Fruit fly (Drosophila melanogaster) whole organism, embryonic: ENCODE measurements around the gene heix.

Experiments
- B-H1 ChIP-seq: fragments of 200-800 bp; sonication (Bioruptor generic); IDR thresholded peaks from 3 replicates; pipeline ENCODE4 v1.3.6; 2022; ENCODE audit warnings: missing biosample characterization, missing genetic modification characterization
- Blimp-1 ChIP-seq: fragments of 200-800 bp; sonication (Bioruptor generic); optimal IDR thresholded peaks from 3 replicates; lab custom pipeline; 2018; ENCODE audit warnings: missing biosample characterization, missing genetic modification characterization, mild to moderate bottlenecking, moderate library complexity, missing genetic modification reagents
- CG12071 ChIP-seq: fragments of 200-800 bp; sonication (Bioruptor generic); optimal IDR thresholded peaks from 3 replicates; lab custom pipeline; 2018; ENCODE audit warnings: missing biosample characterization, mild to moderate bottlenecking, missing genetic modification characterization
- CG12299 ChIP-seq: fragments of 200-800 bp; sonication (Bioruptor generic); optimal IDR thresholded peaks from 2 replicates; lab custom pipeline; 2018; ENCODE audit warnings: missing biosample characterization, mild to moderate bottlenecking, missing genetic modification characterization
- CG1602 ChIP-seq: fragments of 200-800 bp; sonication (Bioruptor generic); optimal IDR thresholded peaks from 3 replicates; lab custom pipeline; 2016; ENCODE audit warnings: missing biosample characterization, missing genetic modification characterization
- CG16863 ChIP-seq: fragments of 200-800 bp; sonication (Bioruptor generic); optimal IDR thresholded peaks from 3 replicates; lab custom pipeline; 2016; ENCODE audit warnings: missing biosample characterization, missing genetic modification characterization
- CG17328 ChIP-seq: fragments of 200-800 bp; sonication (Bioruptor generic); IDR thresholded peaks from 2 replicates; pipeline ENCODE4 v1.3.6; 2022; ENCODE audit warnings: missing biosample characterization, missing genetic modification characterization
- CG17385 ChIP-seq: fragments of 200-800 bp; sonication (Bioruptor generic); optimal IDR thresholded peaks from 3 replicates; lab custom pipeline; 2018; ENCODE audit warnings: missing biosample characterization, mild to moderate bottlenecking, missing genetic modification characterization
- CG18476 ChIP-seq: fragments of 200-800 bp; sonication (Bioruptor generic); optimal IDR thresholded peaks from 2 replicates; lab custom pipeline; 2016; ENCODE audit warnings: missing biosample characterization, mild to moderate bottlenecking, missing genetic modification characterization
- CG2712 ChIP-seq: fragments of 200-800 bp; optimal IDR thresholded peaks from 3 replicates; lab custom pipeline; 2019; ENCODE audit warnings: missing biosample characterization, mild to moderate bottlenecking, missing genetic modification characterization, moderate library complexity
- CG32767 ChIP-seq: fragments of 200-800 bp; sonication (Bioruptor generic); IDR thresholded peaks from 2 replicates; pipeline ENCODE4 v1.3.6; 2022; ENCODE audit warnings: missing biosample characterization, missing genetic modification characterization
- CG3847 ChIP-seq: fragments of 200-800 bp; sonication (Bioruptor generic); IDR thresholded peaks from 2 replicates; pipeline ENCODE4 v1.3.6; 2022; ENCODE audit warnings: missing biosample characterization, missing genetic modification characterization
- CG42726 ChIP-seq: fragments of 200-800 bp; sonication (Bioruptor generic); IDR thresholded peaks from 2 replicates; pipeline ENCODE4 v1.3.6; 2022; ENCODE audit warnings: missing biosample characterization, missing genetic modification characterization; ENCODE audit not compliant: partially characterized antibody
- CG5953 ChIP-seq: fragments of 200-800 bp; sonication (Bioruptor generic); IDR thresholded peaks from 2 replicates; pipeline ENCODE4 v1.3.6; 2022; ENCODE audit warnings: missing biosample characterization, missing genetic modification characterization
- CG6175 ChIP-seq: fragments of 200-800 bp; sonication (Bioruptor generic); IDR thresholded peaks from 3 replicates; pipeline ENCODE4 v1.3.6; 2022; ENCODE audit warnings: missing biosample characterization, missing genetic modification characterization
- CG6654 ChIP-seq: fragments of 200-800 bp; sonication (Bioruptor generic); optimal IDR thresholded peaks from 2 replicates; lab custom pipeline; 2017; ENCODE audit warnings: missing biosample characterization, mild to moderate bottlenecking, missing genetic modification characterization
- CG7556 ChIP-seq: fragments of 200-800 bp; sonication (Bioruptor generic); optimal IDR thresholded peaks from 2 replicates; lab custom pipeline; 2017; ENCODE audit warnings: missing biosample characterization, mild to moderate bottlenecking, missing genetic modification characterization
- CG7786 ChIP-seq: fragments of 200-800 bp; sonication (Bioruptor generic); optimal IDR thresholded peaks from 2 replicates; lab custom pipeline; 2016; ENCODE audit warnings: missing biosample characterization, missing genetic modification characterization
- CG7963 ChIP-seq: fragments of 200-800 bp; sonication (Bioruptor generic); IDR thresholded peaks from 3 replicates; pipeline ENCODE4 v1.3.6; 2022; ENCODE audit warnings: missing biosample characterization, missing genetic modification characterization; ENCODE audit not compliant: partially characterized antibody
- D ChIP-seq, 2 experiments: fragments of 200-800 bp in 1 of 2; fragments of >200 bp in 1 of 2; sonication (Bioruptor generic) in 1 of 2; optimal IDR thresholded peaks; 2 replicates in 1 of 2; 3 replicates in 1 of 2; lab custom pipeline; 2017; ENCODE audit warnings: mild to moderate bottlenecking in 1 of 2, missing biosample characterization in 1 of 2, missing genetic modification characterization in 1 of 2, missing genetic modification reagents in 1 of 2
- Dek ChIP-seq: fragments of 200-800 bp; sonication (Bioruptor generic); optimal IDR thresholded peaks from 3 replicates; lab custom pipeline; 2019; ENCODE audit warnings: missing biosample characterization, mild to moderate bottlenecking, missing genetic modification characterization, moderate library complexity
- Fer2 ChIP-seq: fragments of 200-800 bp; sonication (Bioruptor generic); optimal IDR thresholded peaks from 2 replicates; lab custom pipeline; 2018; ENCODE audit warnings: missing biosample characterization, mild to moderate bottlenecking, missing genetic modification characterization, moderate library complexity
- Lpt ChIP-seq: fragments of >200 bp; optimal IDR thresholded peaks from 2 replicates; lab custom pipeline; 2018; ENCODE audit warnings: missing biosample characterization, missing genetic modification characterization
- Med ChIP-seq: fragments of 200-800 bp; sonication (Bioruptor generic); peaks from one replicate; lab custom pipeline; 2016; ENCODE audit warnings: missing biosample characterization, missing genetic modification characterization, mild to moderate bottlenecking, inconsistent platforms, moderate library complexity
- NC2β ChIP-seq: fragments of 200-800 bp; sonication (Bioruptor generic); optimal IDR thresholded peaks from 2 replicates; lab custom pipeline; 2016; ENCODE audit warnings: missing biosample characterization, missing genetic modification characterization
- Neu2 ChIP-seq: fragments of 200-800 bp; sonication (Bioruptor generic); optimal IDR thresholded peaks from 3 replicates; lab custom pipeline; 2016; ENCODE audit warnings: missing biosample characterization, missing genetic modification characterization, borderline replicate concordance
- Sox100B ChIP-seq: fragments of 200-800 bp; sonication (Bioruptor generic); optimal IDR thresholded peaks from 3 replicates; lab custom pipeline; 2018; ENCODE audit warnings: missing biosample characterization, mild to moderate bottlenecking, missing genetic modification characterization
- Spps ChIP-seq: fragments of 200-800 bp; sonication (Bioruptor generic); optimal IDR thresholded peaks from 2 replicates; lab custom pipeline; 2018; ENCODE audit warnings: missing biosample characterization, mild to moderate bottlenecking, missing genetic modification characterization
- ac ChIP-seq: fragments of 200-800 bp; sonication (Bioruptor generic); optimal IDR thresholded peaks from 3 replicates; lab custom pipeline; 2017; ENCODE audit warnings: missing biosample characterization, mild to moderate bottlenecking, missing genetic modification characterization
- cg ChIP-seq: fragments of 200-800 bp; sonication (Bioruptor generic); optimal IDR thresholded peaks from 3 replicates; lab custom pipeline; 2019; ENCODE audit warnings: missing biosample characterization, mild to moderate bottlenecking, missing genetic modification characterization, moderate library complexity
- crc ChIP-seq: fragments of 200-800 bp; sonication (Bioruptor generic); optimal IDR thresholded peaks from 2 replicates; lab custom pipeline; 2016; ENCODE audit warnings: missing biosample characterization, missing genetic modification characterization
- fd3F ChIP-seq: fragments of 200-800 bp; sonication (Bioruptor generic); optimal IDR thresholded peaks from 2 replicates; lab custom pipeline; 2018; ENCODE audit warnings: missing biosample characterization, mild to moderate bottlenecking, missing genetic modification characterization, moderate library complexity
- grn ChIP-seq: fragments of 200-800 bp; sonication (Bioruptor generic); optimal IDR thresholded peaks from 3 replicates; lab custom pipeline; 2017; ENCODE audit warnings: missing biosample characterization, missing genetic modification characterization
- gsb ChIP-seq: fragments of 200-800 bp; sonication (Bioruptor generic); IDR thresholded peaks from 2 replicates; pipeline ENCODE4 v1.3.6; 2022; ENCODE audit warnings: missing biosample characterization, missing genetic modification characterization
- jumu ChIP-seq: fragments of 200-800 bp; sonication (Bioruptor generic); optimal IDR thresholded peaks from 3 replicates; lab custom pipeline; 2016; ENCODE audit warnings: missing biosample characterization, missing genetic modification characterization
- maf-S ChIP-seq: fragments of 200-800 bp; sonication (Bioruptor generic); optimal IDR thresholded peaks from 2 replicates; lab custom pipeline; 2016; ENCODE audit warnings: missing biosample characterization, missing genetic modification characterization
- pan ChIP-seq, 4 experiments: fragments of >200 bp in 3 of 4; fragments of 200-800 bp in 1 of 4; sonication (Bioruptor generic) in 1 of 4; optimal IDR thresholded peaks in 3 of 4; IDR thresholded peaks in 1 of 4; 2 replicates each; pipeline versions ENCODE4 v1.3.6 to Lab custom; 2017 to 2022; ENCODE audit warnings: missing biosample characterization in 2 of 4, missing genetic modification characterization in 2 of 4, mixed read lengths in 1 of 4
- peb ChIP-seq: fragments of 200-800 bp; sonication (Bioruptor generic); IDR thresholded peaks from 2 replicates; pipeline ENCODE4 v1.3.6; 2022; ENCODE audit warnings: missing biosample characterization, missing genetic modification characterization
- pum ChIP-seq: fragments of 200-800 bp; sonication (Bioruptor generic); optimal IDR thresholded peaks from 2 replicates; lab custom pipeline; 2016; ENCODE audit warnings: missing biosample characterization, missing genetic modification characterization
- sc ChIP-seq, 3 experiments: fragments of >200 bp in 2 of 3; fragments of 200-800 bp in 1 of 3; sonication (Bioruptor generic) in 1 of 3; optimal IDR thresholded peaks; 2 replicates in 2 of 3; 3 replicates in 1 of 3; lab custom pipeline; 2017; ENCODE audit warnings: mild to moderate bottlenecking in 1 of 3, missing biosample characterization in 1 of 3, missing genetic modification characterization in 1 of 3, missing genetic modification reagents in 1 of 3
- schlank ChIP-seq: fragments of 200-800 bp; sonication (Bioruptor generic); optimal IDR thresholded peaks from 2 replicates; lab custom pipeline; 2018; ENCODE audit warnings: missing biosample characterization, mild to moderate bottlenecking, missing genetic modification characterization
- scrt ChIP-seq: fragments of 200-800 bp; sonication (Bioruptor generic); optimal IDR thresholded peaks from 2 replicates; lab custom pipeline; 2018; ENCODE audit warnings: missing biosample characterization, mild to moderate bottlenecking, missing genetic modification characterization, moderate library complexity
- sens-2 ChIP-seq: fragments of 200-800 bp; sonication (Bioruptor generic); IDR thresholded peaks from 2 replicates; pipeline ENCODE4 v1.3.6; 2022; ENCODE audit warnings: missing biosample characterization, missing genetic modification characterization
- sr ChIP-seq: fragments of 200-800 bp; sonication (Bioruptor generic); IDR thresholded peaks from 3 replicates; pipeline ENCODE4 v1.3.6; 2022; ENCODE audit warnings: missing biosample characterization, missing genetic modification characterization
- tna ChIP-seq: fragments of 200-800 bp; sonication (Bioruptor generic); IDR thresholded peaks from 2 replicates; pipeline ENCODE4 v1.3.6; 2022; ENCODE audit warnings: missing biosample characterization, missing genetic modification characterization; ENCODE audit not compliant: partially characterized antibody
- toy ChIP-seq: fragments of 200-800 bp; sonication (Bioruptor generic); IDR thresholded peaks from 2 replicates; pipeline ENCODE4 v1.3.6; 2022; ENCODE audit warnings: missing biosample characterization, missing genetic modification characterization
- unpg ChIP-seq: fragments of 200-800 bp; sonication (Bioruptor generic); optimal IDR thresholded peaks from 3 replicates; lab custom pipeline; 2018; ENCODE audit warnings: missing biosample characterization, mild to moderate bottlenecking, missing genetic modification characterization, moderate library complexity
- zen ChIP-seq: fragments of 200-800 bp; sonication (Bioruptor generic); optimal IDR thresholded peaks from 3 replicates; lab custom pipeline; 2018; ENCODE audit warnings: missing biosample characterization, mild to moderate bottlenecking, missing genetic modification characterization, moderate library complexity

heix gene

dm6 chr2L:16270667-16271485 lies 28.8 kb downstream of the heix start (continued):
- no peak for TF ChIP-seq cg
- no peak for TF ChIP-seq NC2β
- TF ChIP-seq D (optimal IDR thresholded peaks at IDR 0.05; lab: Kevin White, UChicago): no peak
- no peak for TF ChIP-seq D (GFP tag; optimal IDR thresholded peaks at IDR 0.05; lab: Kevin White, UChicago)
- TF ChIP-seq sens-2 (GFP tag; lab: Robert Waterston, UW): no peak
- no peak for TF ChIP-seq toy (GFP tag; lab: Robert Waterston, UW)
- TF ChIP-seq Lpt (GFP tag; lab: Kevin White, UChicago): no peak
- no peak for TF ChIP-seq crc (GFP tag; lab: Kevin White, UChicago)
- TF ChIP-seq CG12071 (GFP tag; lab: Kevin White, UChicago): no peak
- no peak for TF ChIP-seq tna (GFP tag; lab: Robert Waterston, UW)
- peak; percentile 37 for TF ChIP-seq Sox100B (GFP tag; lab: Kevin White, UChicago)
- no peak for TF ChIP-seq schlank (tag; lab: Kevin White, UChicago)
- no peak for TF ChIP-seq CG42726 (GFP tag; lab: Robert Waterston, UW)
- TF ChIP-seq CG7786 (GFP tag; lab: Kevin White, UChicago): peak; percentile 24
- TF ChIP-seq Spps (tag; lab: Kevin White, UChicago): no peak
- TF ChIP-seq CG3847 (GFP tag; lab: Robert Waterston, UW): no peak
- peak; percentile 85 for TF ChIP-seq Med
- TF ChIP-seq CG7556 (GFP tag; lab: Kevin White, UChicago): peak; percentile 22
- TF ChIP-seq CG6175 (GFP tag; lab: Robert Waterston, UW): no peak
- no peak for TF ChIP-seq ac (GFP tag; lab: Kevin White, UChicago)
- TF ChIP-seq scrt (GFP tag; lab: Kevin White, UChicago): no peak
- no peak for TF ChIP-seq Fer2
- TF ChIP-seq pum (GFP tag; lab: Kevin White, UChicago): no peak
- no peak for TF ChIP-seq sr (GFP tag; lab: Robert Waterston, UW)
- TF ChIP-seq CG1602 (GFP tag; lab: Kevin White, UChicago): no peak
- TF ChIP-seq fd3F (GFP tag; lab: Kevin White, UChicago): no peak
- no peak for TF ChIP-seq Neu2
- peak; percentile 0 for TF ChIP-seq CG2712 (tag; lab: Kevin White, UChicago)
- no peak for TF ChIP-seq CG32767 (GFP tag; lab: Robert Waterston, UW)
- TF ChIP-seq CG16863: no peak
- peak; percentile 0 for TF ChIP-seq Blimp-1 (GFP tag; lab: Kevin White, UChicago)
- TF ChIP-seq CG12299 (tag; lab: Kevin White, UChicago): no peak
- TF ChIP-seq zen: no peak
- TF ChIP-seq unpg (GFP tag; lab: Kevin White, UChicago): peak; percentile 15
- no peak for TF ChIP-seq gsb (GFP tag; lab: Robert Waterston, UW)
- no peak for TF ChIP-seq jumu (GFP tag; lab: Kevin White, UChicago)
- TF ChIP-seq pan (optimal IDR thresholded peaks at IDR 0.05; lab: Kevin White, UChicago): no peak
- no peak for TF ChIP-seq pan (GFP tag; optimal IDR thresholded peaks at IDR 0.05 in 1 of 2, IDR thresholded peaks at IDR 0.05 in 1 of 2)
- TF ChIP-seq sc (optimal IDR thresholded peaks at IDR 0.05; lab: Kevin White, UChicago): no peak
- no peak for TF ChIP-seq sc (GFP tag; optimal IDR thresholded peaks at IDR 0.05; lab: Kevin White, UChicago)
- no peak for TF ChIP-seq Dek (tag; lab: Kevin White, UChicago)
- TF ChIP-seq peb (GFP tag; lab: Robert Waterston, UW): no peak
- TF ChIP-seq CG5953: no peak
- no peak for TF ChIP-seq CG17328 (GFP tag; lab: Robert Waterston, UW)
- TF ChIP-seq grn (GFP tag; lab: Kevin White, UChicago): peak; percentile 73
- no peak for TF ChIP-seq CG6654 (GFP tag; lab: Kevin White, UChicago)
- no peak for TF ChIP-seq CG18476 (GFP tag; lab: Kevin White, UChicago)
- TF ChIP-seq CG17385: no peak
- no peak for TF ChIP-seq maf-S
- no peak for TF ChIP-seq B-H1 (GFP tag; lab: Robert Waterston, UW)
- TF ChIP-seq CG7963 (GFP tag; lab: Robert Waterston, UW): no peak
